Worm (Caenorhabditis elegans) whole organism, midembryonic: ENCODE measurements around the gene glct-6.

Experiments used
- T22C8.4 ChIP-seq: fragments of 200-800 bp; sonication (Bioruptor generic); IDR thresholded peaks from 2 replicates; pipeline ENCODE4 v1.3.6; 2022; ENCODE audit warnings: missing genetic modification characterization, missing compliant biosample characterization
- cog-1 ChIP-seq: sonication (generic microtip); optimal IDR thresholded peaks from 2 replicates; lab custom pipeline; 2016; ENCODE audit warnings: missing genetic modification characterization, missing compliant biosample characterization
- flt-1 ChIP-seq: fragments of 200-800 bp; sonication (Bioruptor generic); IDR thresholded peaks from 2 replicates; pipeline ENCODE4 v1.3.6; 2022; ENCODE audit warnings: missing genetic modification characterization, missing compliant biosample characterization
- med-1 ChIP-seq: sonication (generic microtip); optimal IDR thresholded peaks from 2 replicates; lab custom pipeline; 2017; ENCODE audit warnings: missing genetic modification characterization, mild to moderate bottlenecking, missing compliant biosample characterization, antibody characterized with exemption, missing genetic modification reagents; ENCODE audit not compliant: insufficient read depth
- ref-1 ChIP-seq: fragments of 200-800 bp; sonication (Bioruptor generic); conservative IDR thresholded peaks from 2 replicates; pipeline ENCODE4 v1.3.6; 2022; ENCODE audit warnings: missing genetic modification reagents, missing genetic modification characterization, missing compliant biosample characterization
- tab-1 ChIP-seq: fragments of 200-800 bp; sonication (Bioruptor generic); IDR thresholded peaks from 2 replicates; pipeline ENCODE4 v1.3.6; 2022; ENCODE audit warnings: missing genetic modification characterization, missing compliant biosample characterization
- ztf-23 ChIP-seq: fragments of 200-800 bp; sonication (Bioruptor generic); IDR thresholded peaks from 2 replicates; pipeline ENCODE4 v1.3.6; 2022; ENCODE audit warnings: missing genetic modification reagents, missing genetic modification characterization, missing compliant biosample characterization
- ztf-29 ChIP-seq: fragments of 200-800 bp; sonication (Bioruptor generic); IDR thresholded peaks from 2 replicates; pipeline ENCODE4 v1.3.6; 2022; ENCODE audit warnings: missing genetic modification reagents, missing genetic modification characterization, missing compliant biosample characterization

DNA sequence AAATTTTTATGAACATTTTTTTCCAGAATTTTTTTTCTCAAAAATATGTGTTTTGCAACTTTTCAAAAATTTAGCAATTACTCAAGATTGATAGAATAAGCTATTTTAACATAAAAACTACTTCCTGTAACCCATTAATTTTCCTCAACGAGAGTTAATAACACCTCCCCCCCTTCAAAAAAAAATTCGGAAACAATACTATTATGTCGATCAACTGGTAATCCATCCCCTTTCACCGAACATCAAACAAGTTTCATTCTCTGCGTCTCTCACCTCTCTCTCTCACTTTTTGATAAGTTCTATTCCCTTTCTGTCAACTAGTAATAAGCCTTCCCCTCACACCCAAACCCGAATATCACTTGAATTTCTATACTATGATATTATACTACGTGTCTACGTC, at the start of gene glct-6:
- no peak for TF ChIP-seq ztf-29 (GFP tag; lab: Robert Waterston, UW)
- TF ChIP-seq flt-1 (GFP tag; lab: Robert Waterston, UW) = no peak
- TF ChIP-seq cog-1 (tag; lab: Kevin White, UChicago) = no peak
- no peak for TF ChIP-seq ref-1 (GFP tag; lab: Robert Waterston, UW)
- TF ChIP-seq T22C8.4 (GFP tag; lab: Robert Waterston, UW) = no peak
- TF ChIP-seq med-1 (GFP tag; lab: Kevin White, UChicago) = no peak
- no peak for TF ChIP-seq ztf-23 (GFP tag; lab: Robert Waterston, UW)
- TF ChIP-seq tab-1 = no peak
